Worm (Caenorhabditis elegans) whole organism, L4 larva: Measurements from ENCODE around the gene ZC449.7.
A peak's percentile ranks its signal among the peaks of the same experiment; 100 is the strongest.

ENCODE experiments used
- F26F4.8 ChIP-seq: fragments of 200-800 bp; sonication (Bioruptor generic); conservative IDR thresholded peaks from 2 replicates; pipeline ENCODE4 v1.3.6; 2022; ENCODE audit warnings: missing genetic modification characterization, missing compliant biosample characterization
- F37D6.2 ChIP-seq: sonication (generic microtip); optimal IDR thresholded peaks from 2 replicates; lab custom pipeline; 2016; ENCODE audit warnings: mild to moderate bottlenecking, missing genetic modification characterization, missing compliant biosample characterization
- F49E8.2 ChIP-seq: sonication (generic microtip); optimal IDR thresholded peaks from 2 replicates; lab custom pipeline; 2016; ENCODE audit warnings: missing compliant biosample characterization, mild to moderate bottlenecking, missing genetic modification characterization, borderline replicate concordance
- T26A8.4 ChIP-seq: fragments of 200-800 bp; sonication (Bioruptor generic); IDR thresholded peaks from 2 replicates; pipeline ENCODE4 v1.3.6; 2022; ENCODE audit warnings: missing genetic modification characterization, missing compliant biosample characterization
- ceh-20 ChIP-seq: fragments of 200-800 bp; sonication (Bioruptor generic); IDR thresholded peaks from 2 replicates; pipeline ENCODE4 v1.3.6; 2022; ENCODE audit warnings: missing genetic modification reagents, missing genetic modification characterization, missing compliant biosample characterization
- ceh-28 ChIP-seq: fragments of 150-350 bp; optimal IDR thresholded peaks from 2 replicates; lab custom pipeline; 2014; ENCODE audit warnings: missing biosample characterization, missing genetic modification reagents, missing genetic modification characterization
- ctbp-1 ChIP-seq: fragments of 200-800 bp; sonication (Bioruptor generic); IDR thresholded peaks from 2 replicates; pipeline ENCODE4 v1.3.6; 2022; ENCODE audit warnings: missing genetic modification reagents, missing genetic modification characterization, missing compliant biosample characterization
- dmd-6 ChIP-seq: fragments of 200-800 bp; sonication (Bioruptor generic); IDR thresholded peaks from 2 replicates; pipeline ENCODE4 v1.3.6; 2022; ENCODE audit warnings: missing genetic modification reagents, missing genetic modification characterization, missing compliant biosample characterization
- dve-1 ChIP-seq: sonication (generic microtip); optimal IDR thresholded peaks from 2 replicates; lab custom pipeline; 2017; ENCODE audit warnings: antibody characterized with exemption, mild to moderate bottlenecking, missing genetic modification characterization, missing compliant biosample characterization; ENCODE audit not compliant: insufficient read depth
- gei-8 ChIP-seq: fragments of 200-800 bp; sonication (Bioruptor generic); optimal IDR thresholded peaks from 2 replicates; lab custom pipeline; 2018; ENCODE audit warnings: mild to moderate bottlenecking, missing genetic modification characterization, missing compliant biosample characterization
- hif-1 ChIP-seq, 2 experiments: sonication (generic microtip); optimal IDR thresholded peaks; 2 replicates each; lab custom pipeline; 2016 to 2017; ENCODE audit warnings: missing compliant biosample characterization in 2 of 2, missing genetic modification characterization in 2 of 2, missing genetic modification reagents in 2 of 2, missing genotype in 2 of 2, mild to moderate bottlenecking in 1 of 2
- hlh-11 ChIP-seq: fragments of 200-800 bp; sonication (Bioruptor generic); optimal IDR thresholded peaks from 2 replicates; lab custom pipeline; 2018; ENCODE audit warnings: mild to moderate bottlenecking, missing genetic modification characterization, missing compliant biosample characterization
- hlh-30 ChIP-seq: sonication (generic microtip); optimal IDR thresholded peaks from 2 replicates; lab custom pipeline; 2017; ENCODE audit warnings: antibody characterized with exemption, mild to moderate bottlenecking, missing genetic modification characterization, missing compliant biosample characterization; ENCODE audit not compliant: insufficient read depth
- hmg-1.1 ChIP-seq: fragments of 200-800 bp; sonication (Bioruptor generic); IDR thresholded peaks from 2 replicates; pipeline ENCODE4 v1.3.6; 2022; ENCODE audit warnings: missing genetic modification reagents, missing genetic modification characterization, missing compliant biosample characterization
- lim-7 ChIP-seq: fragments of 200-800 bp; sonication (Bioruptor generic); IDR thresholded peaks from 2 replicates; pipeline ENCODE4 v1.3.6; 2022; ENCODE audit warnings: missing genetic modification characterization, missing compliant biosample characterization
- lin-13 ChIP-seq: fragments of 150-350 bp; optimal IDR thresholded peaks from 2 replicates; lab custom pipeline; 2014; ENCODE audit warnings: missing biosample characterization, missing genetic modification reagents, missing genetic modification characterization
- lin-15B ChIP-seq: fragments of 150-350 bp; sonication (generic microtip); optimal IDR thresholded peaks from 3 replicates; lab custom pipeline; 2014; ENCODE audit warnings: missing biosample characterization, missing genetic modification characterization
- lin-39 ChIP-seq: fragments of 150-350 bp; optimal IDR thresholded peaks from 2 replicates; lab custom pipeline; 2014; ENCODE audit warnings: missing biosample characterization, missing genetic modification reagents, missing genetic modification characterization
- lir-3 ChIP-seq: sonication (generic microtip); optimal IDR thresholded peaks from 2 replicates; lab custom pipeline; 2016; ENCODE audit warnings: mild to moderate bottlenecking, missing genetic modification characterization, missing compliant biosample characterization
- madf-5 ChIP-seq, 2 experiments: fragments of 200-800 bp; sonication (Bioruptor generic); IDR thresholded peaks; 2 replicates each; pipeline ENCODE4 v1.3.6; 2022; ENCODE audit warnings: missing compliant biosample characterization in 2 of 2, missing genetic modification characterization in 2 of 2
- mdl-1 ChIP-seq, 2 experiments: fragments of 150-350 bp in 1 of 2; sonication (generic microtip) in 1 of 2; optimal IDR thresholded peaks; 2 replicates each; lab custom pipeline; 2014 to 2017; ENCODE audit warnings: missing biosample characterization in 2 of 2, missing genetic modification characterization in 2 of 2
- mep-1 ChIP-seq: fragments of 150-350 bp; sonication (generic microtip); optimal IDR thresholded peaks from 3 replicates; lab custom pipeline; 2014; ENCODE audit warnings: missing biosample characterization, missing genetic modification characterization
- mxl-3 ChIP-seq: fragments of 200-800 bp; sonication (Bioruptor generic); optimal IDR thresholded peaks from 2 replicates; lab custom pipeline; 2018; ENCODE audit warnings: mild to moderate bottlenecking, missing genetic modification characterization, missing compliant biosample characterization
- nhr-102 ChIP-seq: sonication (generic microtip); optimal IDR thresholded peaks from 2 replicates; lab custom pipeline; 2016; ENCODE audit warnings: mild to moderate bottlenecking, missing genetic modification characterization, moderate library complexity, missing compliant biosample characterization
- nhr-237 ChIP-seq: sonication (generic microtip); optimal IDR thresholded peaks from 2 replicates; lab custom pipeline; 2017; ENCODE audit warnings: missing biosample characterization, missing genetic modification characterization
- nhr-42 ChIP-seq: fragments of 200-800 bp; sonication (Bioruptor generic); IDR thresholded peaks from 2 replicates; pipeline ENCODE4 v1.3.6; 2022; ENCODE audit warnings: missing genetic modification characterization, missing compliant biosample characterization
- nhr-48 ChIP-seq: sonication (generic microtip); optimal IDR thresholded peaks from 2 replicates; lab custom pipeline; 2016; ENCODE audit warnings: mild to moderate bottlenecking, missing genetic modification characterization, missing compliant biosample characterization
- nhr-6 ChIP-seq: fragments of 150-350 bp; optimal IDR thresholded peaks from 2 replicates; lab custom pipeline; 2014; ENCODE audit warnings: missing biosample characterization, missing genetic modification characterization
- nhr-77 ChIP-seq: fragments of 150-350 bp; optimal IDR thresholded peaks from 2 replicates; lab custom pipeline; 2014; ENCODE audit warnings: missing biosample characterization, missing genetic modification characterization
- php-3 ChIP-seq: fragments of 200-800 bp; sonication (Bioruptor generic); IDR thresholded peaks from 2 replicates; pipeline ENCODE4 v1.3.6; 2022; ENCODE audit warnings: missing genetic modification reagents, missing genetic modification characterization, missing compliant biosample characterization
- pqm-1 ChIP-seq: sonication (generic microtip); optimal IDR thresholded peaks from 2 replicates; lab custom pipeline; 2017; ENCODE audit warnings: missing biosample characterization, missing genetic modification characterization
- rbr-2 ChIP-seq: sonication (generic microtip); optimal IDR thresholded peaks from 2 replicates; lab custom pipeline; 2016; ENCODE audit warnings: missing genotype, missing genetic modification characterization, missing compliant biosample characterization
- saeg-2 ChIP-seq: fragments of 200-800 bp; sonication (Bioruptor generic); IDR thresholded peaks from 2 replicates; pipeline ENCODE4 v1.3.6; 2022; ENCODE audit warnings: missing genetic modification reagents, missing genetic modification characterization, missing compliant biosample characterization
- sdz-12 ChIP-seq: fragments of 200-800 bp; sonication (Bioruptor generic); optimal IDR thresholded peaks from 2 replicates; lab custom pipeline; 2018; ENCODE audit warnings: mild to moderate bottlenecking, missing genetic modification characterization, missing compliant biosample characterization
- snpc-1.2 ChIP-seq: fragments of 200-800 bp; sonication (Bioruptor generic); IDR thresholded peaks from 2 replicates; pipeline ENCODE4 v1.3.6; 2022; ENCODE audit warnings: missing genetic modification reagents, missing genetic modification characterization, missing compliant biosample characterization
- spr-1 ChIP-seq: sonication (generic microtip); optimal IDR thresholded peaks from 2 replicates; lab custom pipeline; 2016; ENCODE audit warnings: mild to moderate bottlenecking, missing genetic modification characterization, missing compliant biosample characterization
- tag-97 ChIP-seq: fragments of 200-800 bp; sonication (Bioruptor generic); IDR thresholded peaks from 2 replicates; pipeline ENCODE4 v1.3.6; 2022; ENCODE audit warnings: missing genetic modification characterization, missing compliant biosample characterization
- unc-39 ChIP-seq: sonication (generic microtip); optimal IDR thresholded peaks from 2 replicates; lab custom pipeline; 2017; ENCODE audit warnings: missing biosample characterization, missing genetic modification characterization
- unc-62 ChIP-seq, 3 experiments: fragments of 150-350 bp in 1 of 3; sonication (generic microtip); optimal IDR thresholded peaks in 2 of 3; peaks in 1 of 3; 1 replicate in 1 of 3; 2 replicates in 2 of 3; lab custom pipeline; 2014 to 2017; ENCODE audit warnings: missing biosample characterization in 3 of 3, missing genetic modification characterization in 3 of 3, missing genetic modification reagents in 3 of 3, missing genotype in 1 of 3
- vab-7 ChIP-seq: fragments of 200-800 bp; sonication (Bioruptor generic); IDR thresholded peaks from 2 replicates; pipeline ENCODE4 v1.3.6; 2022; ENCODE audit warnings: missing genetic modification reagents, missing genetic modification characterization, missing compliant biosample characterization
- zfp-3 ChIP-seq: fragments of 200-800 bp; sonication (Bioruptor generic); conservative IDR thresholded peaks from 2 replicates; pipeline ENCODE4 v1.3.6; 2022; ENCODE audit warnings: missing genetic modification reagents, missing genetic modification characterization, missing compliant biosample characterization
- zip-11 ChIP-seq: fragments of 200-800 bp; sonication (Bioruptor generic); IDR thresholded peaks from 2 replicates; pipeline ENCODE4 v1.3.6; 2022; ENCODE audit warnings: missing genetic modification characterization, missing compliant biosample characterization

Gene ZC449.7

ce11 chrX:5059163-5059562 is 45.3 kb downstream of the ZC449.7 start, which contains the start of gene C24H10.4:
Gene C24H10.4, minus strand, starts transcription at chrX:5059263.
- TF ChIP-seq nhr-237 (tag; lab: Kevin White, UChicago): no peak
- TF ChIP-seq F49E8.2 (tag; lab: Kevin White, UChicago): no peak
- TF ChIP-seq lin-39 (tag; lab: Kevin White, UChicago): no peak
- no peak for TF ChIP-seq mdl-1 (tag; optimal IDR thresholded peaks at IDR 0.05; lab: Kevin White, UChicago)
- no peak for TF ChIP-seq spr-1
- no peak for TF ChIP-seq lin-13
- no peak for TF ChIP-seq madf-5 (GFP tag; IDR thresholded peaks at IDR 0.05; lab: Robert Waterston, UW)
- TF ChIP-seq T26A8.4: no peak

- no peak for TF ChIP-seq mdl-1 (tag; optimal IDR thresholded peaks at IDR 0.05; lab: Kevin White, UChicago)
- no peak for TF ChIP-seq madf-5 (GFP tag; IDR thresholded peaks at IDR 0.05; lab: Robert Waterston, UW)
These were observed 46.9 kb downstream of the ZC449.7 start, which contains the start of gene C24H10.3 for ce11 chrX:5060756-5061155. Gene C24H10.3, plus strand, starts transcription at chrX:5061056.

- TF ChIP-seq unc-62 (GFP tag; optimal IDR thresholded peaks at IDR 0.05 in 1 of 2; lab: Kevin White, UChicago): peak in 1 of 2 experiments; percentile 77
- TF ChIP-seq unc-62 (tag; optimal IDR thresholded peaks at IDR 0.05; lab: Kevin White, UChicago): no peak
- TF ChIP-seq sdz-12 (GFP tag; lab: Kevin White, UChicago): no peak
- TF ChIP-seq, all 104 proteins: peak for 1
These were observed 47.9 kb downstream of the ZC449.7 start for ce11 chrX:5061763-5062162.

ce11 chrX:5063750-5064652 is 50.1 kb downstream of the ZC449.7 start, which contains the start of gene C24H10.2:
Gene C24H10.2, plus strand, starts transcription at chrX:5064602.
- TF ChIP-seq zip-11 (GFP tag; lab: Robert Waterston, UW): no peak
- TF ChIP-seq zfp-3 (GFP tag; lab: Robert Waterston, UW): no peak
- peak; percentile 41 for TF ChIP-seq hlh-30 (tag; lab: Kevin White, UChicago)
- TF ChIP-seq nhr-77 (tag; lab: Kevin White, UChicago): peak; percentile 8
- TF ChIP-seq tag-97 (GFP tag; lab: Robert Waterston, UW): no peak
- peak; percentile 44 for TF ChIP-seq mxl-3 (GFP tag; lab: Kevin White, UChicago)
- TF ChIP-seq pqm-1 (tag; lab: Kevin White, UChicago): peak; percentile 9
- TF ChIP-seq hlh-11 (tag; lab: Kevin White, UChicago): peak; percentile 86
- no peak for TF ChIP-seq F26F4.8 (GFP tag; lab: Robert Waterston, UW)
- TF ChIP-seq unc-39: no peak
- 0 out of 2 replicates have a peak, but pooled peaks have one; percentile 17 for TF ChIP-seq ceh-20 (GFP tag; lab: Robert Waterston, UW)
- TF ChIP-seq lim-7: 0 out of 2 replicates have a peak, but pooled peaks have one; percentile 29
- TF ChIP-seq php-3 (GFP tag; lab: Robert Waterston, UW): peak; percentile 5; the same call in 1 of the 2 replicates
- peak; percentile 67; the same call in 1 of the 2 replicates for TF ChIP-seq ctbp-1 (GFP tag; lab: Robert Waterston, UW)
- TF ChIP-seq nhr-48 (tag; lab: Kevin White, UChicago): peak; percentile 45
- peak; percentile 60 for TF ChIP-seq nhr-6 (tag; lab: Kevin White, UChicago)
- TF ChIP-seq hif-1 (tag; optimal IDR thresholded peaks at IDR 0.05; lab: Kevin White, UChicago): peak in 1 of 2 experiments; percentile 40
- TF ChIP-seq mep-1 (tag; lab: Kevin White, UChicago): peak; percentile 77
- TF ChIP-seq vab-7 (GFP tag; lab: Robert Waterston, UW): no peak
- TF ChIP-seq snpc-1.2: no peak
- TF ChIP-seq dve-1 (tag; lab: Kevin White, UChicago): peak; percentile 17
- peak; percentile 11 for TF ChIP-seq ceh-28 (tag; lab: Kevin White, UChicago)
- TF ChIP-seq saeg-2 (GFP tag; lab: Robert Waterston, UW): no peak
- no peak for TF ChIP-seq nhr-42 (GFP tag; lab: Robert Waterston, UW)
- peak; percentile 56 for TF ChIP-seq dmd-6
- TF ChIP-seq nhr-102 (tag; lab: Kevin White, UChicago): peak; percentile 35
- peak; percentile 80 for TF ChIP-seq hmg-1.1 (GFP tag; lab: Robert Waterston, UW)
- TF ChIP-seq gei-8 (GFP tag; lab: Kevin White, UChicago): no peak
- peak; percentile 37 for TF ChIP-seq F37D6.2
- TF ChIP-seq rbr-2 (tag; lab: Kevin White, UChicago): peak; percentile 64
- no peak for TF ChIP-seq lir-3 (tag; lab: Kevin White, UChicago)
- TF ChIP-seq lin-15B (tag; lab: Kevin White, UChicago): no peak
